Worm (Caenorhabditis elegans) whole organism, L4/young adult: ENCODE results near the gene C31B8.16.

Experiments
- W03F9.2 ChIP-seq: fragments of 150-350 bp; optimal IDR thresholded peaks from 2 replicates; lab custom pipeline; 2014; ENCODE audit warnings: missing biosample characterization, missing genetic modification characterization
- dao-5 ChIP-seq: sonication (generic microtip); optimal IDR thresholded peaks from 2 replicates; lab custom pipeline; 2016; ENCODE audit warnings: missing genotype, missing genetic modification characterization, moderate library complexity, missing compliant biosample characterization
- him-1 ChIP-seq: sonication (generic microtip); optimal IDR thresholded peaks from 2 replicates; lab custom pipeline; 2016; ENCODE audit warnings: missing genotype, missing genetic modification reagents, missing genetic modification characterization, missing compliant biosample characterization

DNA sequence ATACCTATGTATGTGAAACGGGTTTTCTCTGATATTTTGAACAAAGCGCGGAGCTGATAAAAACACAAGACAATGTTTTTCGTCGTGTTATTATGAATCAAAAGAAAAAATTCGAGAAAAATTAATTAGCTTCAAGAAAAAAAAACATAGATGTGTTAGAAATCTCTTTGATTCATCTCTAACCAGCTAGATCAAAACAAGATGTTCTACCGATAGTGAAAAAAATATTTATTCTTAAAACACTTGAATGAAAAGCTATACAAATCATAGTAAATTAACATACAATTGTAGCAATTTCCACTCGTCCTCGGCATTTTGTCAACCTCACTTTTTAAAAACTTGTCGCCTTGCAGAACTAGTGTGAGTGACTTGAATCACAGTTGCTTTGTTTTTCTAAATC lies 12.4 kb downstream of the C31B8.16 start:
- no peak for TF ChIP-seq W03F9.2 (tag; lab: Kevin White, UChicago)
- TF ChIP-seq him-1 (tag; lab: Kevin White, UChicago), result no peak
- TF ChIP-seq dao-5, result no peak
